Fruit fly (Drosophila melanogaster): ENCODE results near the gene CG15459.

The CG15459 gene

DNA sequence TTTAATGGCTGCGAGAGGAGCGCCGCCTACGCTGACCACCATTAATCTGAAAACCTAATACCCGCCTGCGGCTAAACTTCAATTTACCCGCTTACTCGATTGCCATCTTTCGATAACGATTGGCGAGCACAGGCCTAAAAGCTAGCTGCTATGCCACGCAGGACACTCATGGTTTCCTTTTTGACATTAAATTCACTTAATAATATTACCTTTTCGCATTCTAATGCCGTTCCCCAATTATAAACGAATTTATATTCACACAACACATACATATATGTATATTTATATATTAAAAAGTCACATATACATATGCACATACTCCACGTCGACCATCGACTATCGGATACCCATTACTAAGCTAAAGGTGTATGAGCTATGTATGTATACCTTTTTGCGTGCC, 23.7 kb downstream of the CG15459 start (continued):
- TF ChIP-seq CG3281 (GFP tag; optimal IDR thresholded peaks at IDR 0.05) (no peak), Vsx1 (GFP tag; optimal IDR thresholded peaks at IDR 0.05) (no peak), Poxn (GFP tag; IDR thresholded peaks at IDR 0.05) (no peak), br (optimal IDR thresholded peaks at IDR 0.05) (no peak), CG12769 (tag; optimal IDR thresholded peaks at IDR 0.05) (no peak), gce (GFP tag; IDR thresholded peaks at IDR 0.05) (no peak), CG12219 (GFP tag; optimal IDR thresholded peaks at IDR 0.05) (no peak), Dp (GFP tag; optimal IDR thresholded peaks at IDR 0.05) (peak; percentile 66)

DNA sequence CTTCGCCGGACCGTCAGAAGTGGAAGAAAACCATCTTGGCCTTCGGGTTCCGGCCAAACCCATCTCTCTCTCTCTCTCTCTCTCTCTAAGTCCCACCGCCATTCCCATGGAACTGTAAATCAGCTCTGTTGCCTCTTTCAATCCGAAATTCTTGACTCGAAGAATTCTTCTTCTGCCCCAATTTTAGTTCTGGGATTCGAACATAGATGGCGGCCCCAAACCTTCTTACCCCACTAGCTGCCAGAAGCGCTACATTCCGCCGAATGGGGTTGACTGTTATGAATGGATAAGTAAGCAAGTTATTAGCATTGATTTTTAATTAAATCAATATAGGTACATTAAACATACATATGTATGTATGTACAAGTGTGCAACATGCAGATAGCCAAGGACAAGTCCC, 27.5 kb downstream of the CG15459 start:
- TF ChIP-seq CG32772 (GFP tag; IDR thresholded peaks at IDR 0.05) (no peak), CTCF (GFP tag; optimal IDR thresholded peaks at IDR 0.05) (peak; percentile 70)

DNA sequence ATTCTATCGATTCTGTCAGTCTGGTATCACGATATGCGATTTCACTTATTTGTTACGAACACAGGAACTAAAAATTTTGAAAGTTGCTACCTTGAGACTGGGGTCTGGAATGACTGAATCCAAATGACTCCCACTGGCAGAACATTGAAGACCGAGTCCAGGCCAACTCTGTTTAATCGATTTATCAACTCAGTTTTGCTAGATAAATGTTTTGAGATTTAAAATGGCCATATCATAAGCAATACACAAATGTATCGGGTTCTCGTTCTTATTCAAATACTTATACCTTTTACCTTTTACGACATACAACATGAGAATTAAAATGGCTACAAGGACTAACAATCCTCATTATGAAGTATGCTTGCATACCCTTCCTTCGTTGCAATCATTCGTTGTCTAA, 37.0 kb downstream of the CG15459 start, which contains the start of gene CG12679:
TSS of gene CG12679 (minus strand) at position 101 of the 400 bp plus-strand sequence.
- TF ChIP-seq CG7271 (tag; optimal IDR thresholded peaks at IDR 0.05) (no peak), fd96Cb (tag; optimal IDR thresholded peaks at IDR 0.05) (no peak), Sox102F (GFP tag; optimal IDR thresholded peaks at IDR 0.05) (no peak), CG32532 (GFP tag; IDR thresholded peaks at IDR 0.05) (no peak)
